Fruit fly (Drosophila melanogaster): ENCODE measurements around the gene kri.

DNA sequence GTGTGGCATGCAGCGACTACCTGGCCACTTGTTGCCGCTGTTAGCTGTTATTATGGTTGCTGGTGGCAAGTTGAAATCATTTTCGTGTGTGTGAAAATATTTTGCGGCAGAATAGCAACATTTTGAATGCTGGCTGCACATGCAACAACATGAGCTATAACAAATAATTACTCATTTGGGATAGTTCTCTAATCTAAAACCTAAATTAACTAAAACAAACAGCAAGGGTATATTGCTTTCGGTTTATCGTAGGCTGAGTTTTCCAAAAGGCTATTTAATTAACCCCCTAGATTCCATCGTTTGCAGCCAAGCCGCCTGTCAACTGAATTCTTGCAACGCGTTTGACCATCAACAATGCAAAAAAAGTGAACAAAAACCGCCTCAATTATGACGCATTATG, 24.0 kb downstream of the kri start:
- no peak for TF ChIP-seq CTCF (optimal IDR thresholded peaks at IDR 0.05)
- no peak for TF ChIP-seq CG8478 (optimal IDR thresholded peaks at IDR 0.05)
